Fruit fly (Drosophila melanogaster) whole organism, pupa: ENCODE data around the gene Evi5.

Experiments used
- CG10348 ChIP-seq: fragments of 200-800 bp; sonication (Bioruptor generic); IDR thresholded peaks from 2 replicates; pipeline ENCODE4 v1.3.6; 2022; ENCODE audit warnings: missing biosample characterization, missing genetic modification characterization
- CG12605 ChIP-seq: fragments of 200-800 bp; sonication (Bioruptor generic); IDR thresholded peaks from 2 replicates; pipeline ENCODE4 v1.3.6; 2022; ENCODE audit warnings: missing biosample characterization, missing genetic modification characterization
- CG13204 ChIP-seq: fragments of 200-800 bp; sonication (Bioruptor generic); optimal IDR thresholded peaks from 2 replicates; lab custom pipeline; 2018; ENCODE audit warnings: missing biosample characterization, mild to moderate bottlenecking, missing genetic modification characterization, moderate library complexity
- CG14655 ChIP-seq: fragments of 200-800 bp; sonication (Bioruptor generic); optimal IDR thresholded peaks from 3 replicates; lab custom pipeline; 2017; ENCODE audit warnings: mild to moderate bottlenecking, missing biosample characterization, missing genetic modification reagents, missing genetic modification characterization
- CG15710 ChIP-seq: fragments of 200-800 bp; sonication (Bioruptor generic); optimal IDR thresholded peaks from 2 replicates; lab custom pipeline; 2018; ENCODE audit warnings: missing biosample characterization, mild to moderate bottlenecking, missing genetic modification characterization, moderate library complexity
- CG17806 ChIP-seq: fragments of 200-800 bp; sonication (Bioruptor generic); optimal IDR thresholded peaks from 2 replicates; lab custom pipeline; 2018; ENCODE audit warnings: missing biosample characterization, mild to moderate bottlenecking, missing genetic modification characterization, moderate library complexity
- CG32121 ChIP-seq: fragments of 200-800 bp; sonication (Bioruptor generic); IDR thresholded peaks from 2 replicates; pipeline ENCODE4 v1.3.6; 2022; ENCODE audit warnings: missing biosample characterization, missing genetic modification characterization
- CG34367 ChIP-seq: fragments of 200-800 bp; sonication (Bioruptor generic); optimal IDR thresholded peaks from 2 replicates; lab custom pipeline; 2018; ENCODE audit warnings: missing biosample characterization, mild to moderate bottlenecking, missing genetic modification characterization
- CG4496 ChIP-seq: fragments of 200-800 bp; sonication (Bioruptor generic); IDR thresholded peaks from 3 replicates; pipeline ENCODE4 v1.3.6; 2022; ENCODE audit warnings: missing biosample characterization, missing genetic modification characterization
- CG8159 ChIP-seq: fragments of 200-800 bp; sonication (Bioruptor generic); optimal IDR thresholded peaks from 3 replicates; lab custom pipeline; 2018; ENCODE audit warnings: missing biosample characterization, mild to moderate bottlenecking, missing genetic modification characterization, moderate library complexity
- CG8301 ChIP-seq: fragments of 200-800 bp; sonication (Bioruptor generic); optimal IDR thresholded peaks from 2 replicates; lab custom pipeline; 2018; ENCODE audit warnings: missing biosample characterization, mild to moderate bottlenecking, missing genetic modification characterization
- CG9948 ChIP-seq: fragments of 200-800 bp; sonication (Bioruptor generic); optimal IDR thresholded peaks from 2 replicates; lab custom pipeline; 2018; ENCODE audit warnings: missing biosample characterization, mild to moderate bottlenecking, missing genetic modification characterization, moderate library complexity
- D1 ChIP-seq: fragments of 200-800 bp; sonication (Bioruptor generic); optimal IDR thresholded peaks from 2 replicates; lab custom pipeline; 2018; ENCODE audit warnings: missing biosample characterization, mild to moderate bottlenecking, missing genetic modification characterization, moderate library complexity
- EcR ChIP-seq: fragments of 200-800 bp; sonication (Bioruptor generic); optimal IDR thresholded peaks from 3 replicates; lab custom pipeline; 2019; ENCODE audit warnings: missing biosample characterization, missing genetic modification characterization, mild to moderate bottlenecking, moderate library complexity, missing genetic modification reagents
- Ets98B ChIP-seq: fragments of 200-800 bp; sonication (Bioruptor generic); IDR thresholded peaks from 2 replicates; pipeline ENCODE4 v1.3.6; 2022; ENCODE audit warnings: missing biosample characterization, missing genetic modification characterization
- Pif1A ChIP-seq: fragments of 200-800 bp; sonication (Bioruptor generic); optimal IDR thresholded peaks from 3 replicates; lab custom pipeline; 2016; ENCODE audit warnings: missing biosample characterization, missing genetic modification characterization
- Pif1B ChIP-seq: fragments of 200-800 bp; sonication (Bioruptor generic); optimal IDR thresholded peaks from 3 replicates; lab custom pipeline; 2016; ENCODE audit warnings: missing biosample characterization, missing genetic modification characterization
- Snoo ChIP-seq: fragments of 200-800 bp; sonication (Bioruptor generic); optimal IDR thresholded peaks from 3 replicates; lab custom pipeline; 2017; ENCODE audit warnings: missing biosample characterization, mild to moderate bottlenecking, missing genetic modification characterization, inconsistent platforms
- fd96Ca ChIP-seq: fragments of 200-800 bp; sonication (Bioruptor generic); IDR thresholded peaks from 3 replicates; pipeline ENCODE4 v1.3.6; 2022; ENCODE audit warnings: missing biosample characterization, missing genetic modification characterization
- gl ChIP-seq: fragments of 200-800 bp; sonication (Bioruptor generic); optimal IDR thresholded peaks from 2 replicates; lab custom pipeline; 2018; ENCODE audit warnings: missing biosample characterization, mild to moderate bottlenecking, missing genetic modification characterization
- rn ChIP-seq: fragments of 200-800 bp; sonication (Bioruptor generic); IDR thresholded peaks from 2 replicates; pipeline ENCODE4 v1.3.6; 2022; ENCODE audit warnings: missing biosample characterization, missing genetic modification characterization

The Evi5 gene

dm6 chrX:11422071-11422470 is 32.1 kb downstream of the Evi5 start:
- no peak for TF ChIP-seq CG34367
- TF ChIP-seq Snoo (tag; lab: Kevin White, UChicago), result peak; percentile 1
- TF ChIP-seq, all 21 proteins: peak for 1

DNA sequence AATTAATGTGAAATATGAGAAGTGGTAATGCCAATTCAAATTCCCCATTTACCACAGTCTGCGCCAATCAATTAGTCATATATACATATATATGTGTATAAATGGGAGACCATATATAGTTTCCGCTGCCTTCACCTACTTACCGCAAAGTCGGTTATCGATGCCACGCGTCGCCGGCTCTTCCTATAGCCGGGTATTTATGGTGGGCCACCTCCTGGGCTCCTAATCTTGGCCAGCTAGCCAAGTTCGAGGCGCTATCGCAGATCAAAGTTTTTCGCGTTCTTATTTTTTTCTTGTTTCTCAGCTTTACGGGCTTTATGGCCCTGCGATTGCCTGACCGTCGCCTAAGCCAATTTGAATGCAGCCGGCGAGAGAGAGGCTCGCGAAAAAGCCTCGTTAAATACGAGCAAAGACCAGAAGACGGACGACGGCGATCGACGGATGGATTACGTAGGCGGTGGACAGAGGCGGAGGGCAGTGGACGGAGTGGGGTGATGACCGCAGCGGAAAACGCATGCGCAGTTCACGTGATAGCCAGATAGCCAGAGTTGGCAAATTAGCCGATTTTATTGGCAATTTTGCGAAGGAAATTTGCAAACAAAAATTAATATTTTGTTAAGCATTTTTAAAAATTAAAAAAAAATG is 33.3 kb downstream of the Evi5 start:
- TF ChIP-seq CG12605 (GFP tag; lab: Robert Waterston, UW) (no peak), gl (no peak), CG8301 (no peak), Ets98B (GFP tag; lab: Robert Waterston, UW) (no peak), CG4496 (GFP tag; lab: Robert Waterston, UW) (no peak), CG17806 (tag; lab: Kevin White, UChicago) (no peak), EcR (GFP tag; lab: Kevin White, UChicago) (no peak), CG15710 (tag; lab: Kevin White, UChicago) (no peak), fd96Ca (no peak), Snoo (tag; lab: Kevin White, UChicago) (no peak), CG34367 (no peak), CG13204 (GFP tag; lab: Kevin White, UChicago) (no peak), CG32121 (GFP tag; lab: Robert Waterston, UW) (no peak)

DNA sequence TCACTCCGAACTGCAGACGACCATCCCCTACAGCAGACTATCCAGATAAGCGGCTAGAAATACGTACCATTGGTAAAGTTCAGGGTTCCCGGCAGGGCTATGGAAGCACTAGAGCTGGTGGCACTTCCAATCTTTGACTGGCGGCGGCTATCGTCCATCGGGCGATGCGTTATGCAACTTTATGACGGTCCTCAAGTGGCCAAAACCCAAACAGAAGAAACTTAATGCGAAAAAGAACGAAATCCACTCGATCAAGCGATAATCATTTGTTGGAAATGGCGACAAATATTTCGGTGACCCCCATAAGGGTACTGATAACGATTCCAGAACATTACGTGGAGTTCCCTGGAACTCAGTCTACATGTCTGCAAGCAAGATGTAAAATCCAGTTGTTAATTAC is 34.2 kb downstream of the Evi5 start:
- TF ChIP-seq CG9948 (tag; lab: Kevin White, UChicago) (no peak), CG15710 (tag; lab: Kevin White, UChicago) (no peak), Snoo (tag; lab: Kevin White, UChicago) (no peak), fd96Ca (no peak), CG8159 (no peak), gl (no peak), CG34367 (no peak), CG4496 (GFP tag; lab: Robert Waterston, UW) (no peak), Ets98B (GFP tag; lab: Robert Waterston, UW) (no peak), CG8301 (no peak), CG32121 (GFP tag; lab: Robert Waterston, UW) (no peak), rn (GFP tag; lab: Robert Waterston, UW) (no peak), CG14655 (no peak), CG10348 (no peak), CG12605 (GFP tag; lab: Robert Waterston, UW) (no peak), CG17806 (tag; lab: Kevin White, UChicago) (no peak), D1 (tag; lab: Kevin White, UChicago) (no peak)

DNA sequence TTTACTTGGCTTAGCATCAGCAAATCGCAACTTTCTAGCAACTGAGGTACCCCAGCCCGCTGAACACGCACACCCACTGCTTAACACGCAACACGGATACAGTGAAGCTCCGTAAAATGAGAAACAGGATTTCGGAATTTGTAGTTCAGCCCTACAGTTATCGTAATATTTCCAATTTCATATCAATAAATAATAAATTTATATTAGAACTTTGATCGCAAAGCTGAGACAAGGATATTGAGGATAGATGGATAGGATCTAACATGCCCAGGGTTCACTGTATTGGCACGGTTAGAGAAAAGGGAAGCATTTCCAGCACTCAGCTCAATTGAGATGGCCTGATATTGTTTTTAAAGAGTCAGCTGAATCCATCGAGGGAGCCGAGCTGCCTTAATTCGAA is 35.0 kb downstream of the Evi5 start:
- TF ChIP-seq fd96Ca (peak; percentile 29; the same call in 1 of the 3 replicates), CG15710 (tag; lab: Kevin White, UChicago) (no peak), CG13204 (GFP tag; lab: Kevin White, UChicago) (no peak), CG4496 (GFP tag; lab: Robert Waterston, UW) (0 out of 3 replicates have a peak, but pooled peaks have one; percentile 20), Snoo (tag; lab: Kevin White, UChicago) (no peak), Pif1A (GFP tag; lab: Kevin White, UChicago) (no peak), CG14655 (peak; percentile 39), Ets98B (GFP tag; lab: Robert Waterston, UW) (0 out of 2 replicates have a peak, but pooled peaks have one; percentile 10)

DNA sequence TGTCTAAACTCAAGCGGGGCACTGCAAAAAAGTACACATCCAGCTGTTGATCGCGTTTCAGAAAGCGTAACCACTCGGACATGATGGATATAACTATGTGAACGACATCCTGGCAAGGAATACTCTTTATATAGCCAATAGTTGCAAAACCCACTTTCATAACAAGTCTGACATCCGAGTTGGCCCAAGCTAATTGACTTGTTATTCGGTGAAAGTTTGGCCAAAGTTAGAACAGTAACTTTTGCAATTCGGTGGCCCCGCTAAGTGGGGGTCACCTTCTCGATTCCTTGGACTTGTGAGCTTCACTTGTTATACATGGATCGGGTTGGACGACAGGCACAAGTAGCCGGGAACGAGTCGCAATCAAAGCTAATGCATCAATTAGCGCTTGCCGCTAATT is 36.9 kb downstream of the Evi5 start, which contains the start of the genes Gr10a and Or10a:
Gene Gr10a, minus strand, starts transcription at position 101 of the 400 bp plus-strand sequence.
Gene Or10a, minus strand, starts transcription at position 101 of the 400 bp plus-strand sequence.
- TF ChIP-seq CG34367 (no peak), CG4496 (GFP tag; lab: Robert Waterston, UW) (no peak), CG17806 (tag; lab: Kevin White, UChicago) (no peak), EcR (GFP tag; lab: Kevin White, UChicago) (no peak), D1 (tag; lab: Kevin White, UChicago) (no peak), CG13204 (GFP tag; lab: Kevin White, UChicago) (no peak), CG10348 (no peak), CG8301 (no peak), gl (no peak), Snoo (tag; lab: Kevin White, UChicago) (no peak), rn (GFP tag; lab: Robert Waterston, UW) (no peak), CG15710 (tag; lab: Kevin White, UChicago) (no peak), CG12605 (GFP tag; lab: Robert Waterston, UW) (no peak), CG9948 (tag; lab: Kevin White, UChicago) (no peak)

- TF ChIP-seq CG17806 (tag; lab: Kevin White, UChicago) (no peak), EcR (GFP tag; lab: Kevin White, UChicago) (no peak), gl (no peak), Pif1A (GFP tag; lab: Kevin White, UChicago) (no peak), CG9948 (tag; lab: Kevin White, UChicago) (no peak), CG8301 (no peak), CG14655 (no peak)
These were observed 41.1 kb downstream of the Evi5 start, which contains the start of gene Gr10b for dm6 chrX:11413090-11413489. TSS of gene Gr10b (minus strand) at chrX:11413190.

DNA sequence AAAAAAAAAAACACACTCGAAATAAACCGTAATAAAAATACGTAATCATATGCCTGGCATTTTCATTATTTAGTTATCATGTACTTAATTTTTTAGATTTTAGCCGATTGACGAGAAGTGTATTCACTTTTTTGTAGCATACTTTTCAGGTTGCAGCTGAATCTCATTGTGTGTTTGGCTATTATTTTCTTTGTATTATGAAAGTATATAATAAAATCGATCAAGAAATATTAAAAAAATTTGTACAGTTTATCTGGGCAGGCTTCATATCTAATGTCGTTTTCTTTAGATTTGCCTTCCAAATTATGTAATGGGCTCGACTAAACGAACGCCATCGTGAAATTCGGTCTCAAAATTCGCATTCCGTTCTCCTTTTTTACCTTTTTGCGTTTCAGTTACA is 44.5 kb downstream of the Evi5 start, which contains the start of gene CG15196:
Gene CG15196, plus strand, starts transcription at position 301 of the 400 bp plus-strand sequence.
- no peak for TF ChIP-seq CG8159
- no peak for TF ChIP-seq fd96Ca
- no peak for TF ChIP-seq gl
- TF ChIP-seq CG8301, result no peak
- no peak for TF ChIP-seq rn (GFP tag; lab: Robert Waterston, UW)
- no peak for TF ChIP-seq D1 (tag; lab: Kevin White, UChicago)
- TF ChIP-seq EcR (GFP tag; lab: Kevin White, UChicago), result no peak
- no peak for TF ChIP-seq CG4496 (GFP tag; lab: Robert Waterston, UW)
- no peak for TF ChIP-seq Pif1B (GFP tag; lab: Kevin White, UChicago)
- TF ChIP-seq CG9948 (tag; lab: Kevin White, UChicago), result no peak
- no peak for TF ChIP-seq CG14655
- no peak for TF ChIP-seq CG32121 (GFP tag; lab: Robert Waterston, UW)
- TF ChIP-seq CG17806 (tag; lab: Kevin White, UChicago), result no peak
